Worm (Caenorhabditis elegans) whole organism, midembryonic: ENCODE measurements around the gene inx-5.

ENCODE experiments used
- T22C8.4 ChIP-seq: fragments of 200-800 bp; sonication (Bioruptor generic); IDR thresholded peaks from 2 replicates; pipeline ENCODE4 v1.3.6; 2022; ENCODE audit warnings: missing genetic modification characterization, missing compliant biosample characterization
- cog-1 ChIP-seq: sonication (generic microtip); optimal IDR thresholded peaks from 2 replicates; lab custom pipeline; 2016; ENCODE audit warnings: missing genetic modification characterization, missing compliant biosample characterization
- flt-1 ChIP-seq: fragments of 200-800 bp; sonication (Bioruptor generic); IDR thresholded peaks from 2 replicates; pipeline ENCODE4 v1.3.6; 2022; ENCODE audit warnings: missing genetic modification characterization, missing compliant biosample characterization
- tab-1 ChIP-seq: fragments of 200-800 bp; sonication (Bioruptor generic); IDR thresholded peaks from 2 replicates; pipeline ENCODE4 v1.3.6; 2022; ENCODE audit warnings: missing genetic modification characterization, missing compliant biosample characterization
- ztf-23 ChIP-seq: fragments of 200-800 bp; sonication (Bioruptor generic); IDR thresholded peaks from 2 replicates; pipeline ENCODE4 v1.3.6; 2022; ENCODE audit warnings: missing genetic modification reagents, missing genetic modification characterization, missing compliant biosample characterization
- ztf-29 ChIP-seq: fragments of 200-800 bp; sonication (Bioruptor generic); IDR thresholded peaks from 2 replicates; pipeline ENCODE4 v1.3.6; 2022; ENCODE audit warnings: missing genetic modification reagents, missing genetic modification characterization, missing compliant biosample characterization

- TF ChIP-seq ztf-29: no peak
- no peak for TF ChIP-seq cog-1 (tag; lab: Kevin White, UChicago)
- TF ChIP-seq ztf-23: no peak
- TF ChIP-seq tab-1 (GFP tag; lab: Robert Waterston, UW): no peak
- no peak for TF ChIP-seq T22C8.4 (GFP tag; lab: Robert Waterston, UW)
- TF ChIP-seq flt-1: no peak
These were observed 28.7 kb downstream of the inx-5 start for ce11 chrX:8273496-8273895.
